Worm (Caenorhabditis elegans) whole organism, young adult: ENCODE measurements around the gene acp-5.

ENCODE experiments used
- F23B12.7 ChIP-seq: sonication (generic microtip); optimal IDR thresholded peaks from 2 replicates; lab custom pipeline; 2017; ENCODE audit warnings: missing genetic modification characterization, mild to moderate bottlenecking, missing compliant biosample characterization, antibody characterized with exemption, moderate library complexity; ENCODE audit not compliant: insufficient read depth
- Y53G8AR.9 ChIP-seq: fragments of 200-800 bp; sonication (Bioruptor generic); conservative IDR thresholded peaks from 2 replicates; pipeline ENCODE4 v1.3.6; 2022; ENCODE audit warnings: missing genetic modification reagents, missing genetic modification characterization, missing compliant biosample characterization
- ceh-91 ChIP-seq: fragments of 200-800 bp; sonication (Bioruptor generic); IDR thresholded peaks from 2 replicates; pipeline ENCODE4 v1.3.6; 2022; ENCODE audit warnings: missing genetic modification reagents, missing genetic modification characterization, missing compliant biosample characterization
- dpff-1 ChIP-seq: sonication (generic microtip); optimal IDR thresholded peaks from 2 replicates; lab custom pipeline; 2017; ENCODE audit warnings: mild to moderate bottlenecking, missing genetic modification characterization, missing compliant biosample characterization
- nhr-27 ChIP-seq: fragments of 200-800 bp; sonication (Bioruptor generic); optimal IDR thresholded peaks from 2 replicates; lab custom pipeline; 2018; ENCODE audit warnings: mild to moderate bottlenecking, missing genetic modification characterization, moderate library complexity, missing compliant biosample characterization
- nhr-90 ChIP-seq: sonication (generic microtip); optimal IDR thresholded peaks from 2 replicates; lab custom pipeline; 2016; ENCODE audit warnings: missing genotype, mild to moderate bottlenecking, missing genetic modification characterization, missing compliant biosample characterization
- unc-62 ChIP-seq: fragments of 150-350 bp; optimal IDR thresholded peaks from 2 replicates; lab custom pipeline; 2014; ENCODE audit warnings: missing biosample characterization, missing genetic modification reagents, missing genetic modification characterization

DNA sequence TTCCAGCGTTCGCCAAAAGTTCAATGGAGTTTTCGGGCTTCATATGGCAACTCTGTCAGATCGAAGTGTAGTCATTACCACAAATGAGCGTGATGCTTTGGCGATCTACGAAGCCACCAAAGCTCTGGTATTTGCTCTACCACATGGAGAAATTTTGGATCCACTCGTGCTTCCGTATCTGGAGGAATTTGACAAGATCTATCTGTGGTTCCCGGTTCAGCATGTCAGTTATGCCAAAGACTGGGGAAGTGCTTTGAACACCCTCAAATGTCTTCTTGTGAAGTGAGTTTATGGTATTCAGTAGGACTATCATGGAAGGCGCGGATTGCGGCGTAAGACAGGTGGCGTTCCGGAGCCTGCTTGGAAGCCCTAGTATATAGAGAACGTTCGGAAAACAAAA is 34.8 kb upstream of the acp-5 start:
- no peak for TF ChIP-seq unc-62
- TF ChIP-seq nhr-90: no peak
- TF ChIP-seq Y53G8AR.9 (GFP tag; lab: Robert Waterston, UW): no peak
- no peak for TF ChIP-seq dpff-1 (tag; lab: Kevin White, UChicago)
- no peak for TF ChIP-seq ceh-91 (GFP tag; lab: Robert Waterston, UW)
- TF ChIP-seq F23B12.7 (tag; lab: Kevin White, UChicago): no peak
- no peak for TF ChIP-seq nhr-27
